Fruit fly (Drosophila melanogaster) whole organism, adult: Measurements from ENCODE around the gene CG17601.

Experiments
- CG11617 ChIP-seq: fragments of 200-800 bp; sonication (Bioruptor generic); optimal IDR thresholded peaks from 2 replicates; lab custom pipeline; 2017; ENCODE audit warnings: mild to moderate bottlenecking, missing biosample characterization, missing genetic modification reagents, missing genetic modification characterization
- CG12768 ChIP-seq: fragments of 200-800 bp; sonication (Bioruptor generic); optimal IDR thresholded peaks from 2 replicates; lab custom pipeline; 2017; ENCODE audit warnings: missing biosample characterization, missing genetic modification characterization, mild to moderate bottlenecking, moderate library complexity, missing genetic modification reagents
- CG14711 ChIP-seq: fragments of 200-800 bp; sonication (Bioruptor generic); optimal IDR thresholded peaks from 2 replicates; lab custom pipeline; 2018; ENCODE audit warnings: missing biosample characterization, mild to moderate bottlenecking, missing genetic modification characterization, moderate library complexity
- CG1620 ChIP-seq: fragments of 200-800 bp; sonication (Bioruptor generic); optimal IDR thresholded peaks from 2 replicates; lab custom pipeline; 2016; ENCODE audit warnings: missing biosample characterization, missing genetic modification characterization
- CG33017 ChIP-seq: fragments of 200-800 bp; sonication (Bioruptor generic); optimal IDR thresholded peaks from 2 replicates; lab custom pipeline; 2018; ENCODE audit warnings: missing biosample characterization, mild to moderate bottlenecking, missing genetic modification characterization, moderate library complexity
- CG5204 ChIP-seq: fragments of 200-800 bp; sonication (Bioruptor generic); optimal IDR thresholded peaks from 2 replicates; lab custom pipeline; 2016; ENCODE audit warnings: missing biosample characterization, missing genetic modification characterization
- CG7045 ChIP-seq: fragments of 200-800 bp; sonication (Bioruptor generic); optimal IDR thresholded peaks from 2 replicates; lab custom pipeline; 2017; ENCODE audit warnings: missing biosample characterization, mild to moderate bottlenecking, missing genetic modification characterization
- CG7101 ChIP-seq: fragments of 200-800 bp; sonication (Bioruptor generic); optimal IDR thresholded peaks from 2 replicates; lab custom pipeline; 2018; ENCODE audit warnings: missing biosample characterization, mild to moderate bottlenecking, missing genetic modification characterization, moderate library complexity
- Clk ChIP-seq: fragments of 200-800 bp; sonication (Bioruptor generic); optimal IDR thresholded peaks from 2 replicates; lab custom pipeline; 2017; ENCODE audit warnings: missing biosample characterization, missing genetic modification characterization
- Crg-1 ChIP-seq: fragments of 200-800 bp; sonication (Bioruptor generic); optimal IDR thresholded peaks from 2 replicates; lab custom pipeline; 2016; ENCODE audit warnings: missing biosample characterization, missing genetic modification characterization
- Hr96 ChIP-seq: fragments of 200-800 bp; sonication (Bioruptor generic); optimal IDR thresholded peaks from 2 replicates; lab custom pipeline; 2016; ENCODE audit warnings: missing biosample characterization, missing genetic modification characterization
- Mnt ChIP-seq: fragments of 200-800 bp; sonication (Bioruptor generic); optimal IDR thresholded peaks from 2 replicates; lab custom pipeline; 2016; ENCODE audit warnings: missing biosample characterization, mild to moderate bottlenecking, missing genetic modification characterization
- bab1 ChIP-seq: fragments of 200-800 bp; sonication (Bioruptor generic); optimal IDR thresholded peaks from 3 replicates; lab custom pipeline; 2019; ENCODE audit warnings: missing biosample characterization, mild to moderate bottlenecking, missing genetic modification characterization, moderate library complexity
- cic ChIP-seq: fragments of 200-800 bp; sonication (Bioruptor generic); optimal IDR thresholded peaks from 2 replicates; lab custom pipeline; 2017; ENCODE audit warnings: missing biosample characterization, mild to moderate bottlenecking, missing genetic modification characterization, moderate library complexity
- cnc ChIP-seq, 2 experiments: fragments of >200 bp; optimal IDR thresholded peaks; 2 replicates each; lab custom pipeline; 2017
- kay ChIP-seq: fragments of 200-800 bp; sonication (Bioruptor generic); peaks from one replicate; lab custom pipeline; 2016; ENCODE audit warnings: missing biosample characterization, missing genetic modification characterization, borderline replicate concordance
- ovo ChIP-seq: fragments of 200-800 bp; sonication (Bioruptor generic); optimal IDR thresholded peaks from 2 replicates; lab custom pipeline; 2016; ENCODE audit warnings: missing biosample characterization, missing genetic modification characterization
- pad ChIP-seq: fragments of 200-800 bp; sonication (Bioruptor generic); optimal IDR thresholded peaks from 3 replicates; lab custom pipeline; 2017; ENCODE audit warnings: missing biosample characterization, missing genetic modification characterization, mild to moderate bottlenecking, moderate library complexity, missing genetic modification reagents
- tj ChIP-seq: fragments of 200-800 bp; sonication (Bioruptor generic); optimal IDR thresholded peaks from 3 replicates; lab custom pipeline; 2017; ENCODE audit warnings: missing biosample characterization, mild to moderate bottlenecking, missing genetic modification characterization, moderate library complexity
- toe ChIP-seq: fragments of 200-800 bp; sonication (Bioruptor generic); optimal IDR thresholded peaks from 2 replicates; lab custom pipeline; 2016; ENCODE audit warnings: missing biosample characterization, missing genetic modification characterization

Gene CG17601

DNA sequence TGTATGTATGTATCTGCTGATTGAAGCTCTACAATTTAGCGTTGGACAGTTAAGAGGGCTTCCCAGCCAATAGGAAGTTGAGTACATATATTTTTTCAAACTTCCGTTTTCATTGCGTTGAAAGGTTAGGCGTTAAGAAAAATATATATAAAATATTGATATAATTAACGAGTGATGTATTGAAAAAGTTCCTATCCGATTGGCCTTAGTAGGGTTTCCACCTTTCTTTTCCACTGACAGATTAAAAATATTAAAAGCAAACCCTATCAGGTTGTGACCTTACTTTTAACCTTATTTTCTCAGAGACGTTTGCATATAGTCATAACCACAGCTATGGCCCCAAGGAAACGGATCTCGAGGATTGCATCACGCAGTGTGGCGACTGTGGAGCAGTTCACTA, at the start of gene CG17601:
TSS of gene CG17601 (plus strand) at position 301 of the 400 bp plus-strand sequence.
- TF ChIP-seq CG7045 (GFP tag; lab: Kevin White, UChicago) (no peak), Crg-1 (GFP tag; lab: Kevin White, UChicago) (no peak), cnc (optimal IDR thresholded peaks at IDR 0.05; lab: Kevin White, UChicago) (no peak), cic (no peak), CG14711 (tag; lab: Kevin White, UChicago) (no peak)

dm6 chrX:22499557-22499956, 47.3 kb upstream of the CG17601 start:
- TF ChIP-seq ovo (GFP tag; lab: Kevin White, UChicago), result no peak
- TF ChIP-seq cnc (optimal IDR thresholded peaks at IDR 0.05; lab: Kevin White, UChicago), result no peak
- TF ChIP-seq tj, result no peak
- no peak for TF ChIP-seq cic
- TF ChIP-seq Hr96 (GFP tag; lab: Kevin White, UChicago), result no peak
- TF ChIP-seq CG14711 (tag; lab: Kevin White, UChicago), result no peak
- TF ChIP-seq CG1620 (GFP tag; lab: Kevin White, UChicago), result no peak
- TF ChIP-seq toe (GFP tag; lab: Kevin White, UChicago), result no peak
- TF ChIP-seq Mnt (GFP tag; lab: Kevin White, UChicago), result no peak

DNA sequence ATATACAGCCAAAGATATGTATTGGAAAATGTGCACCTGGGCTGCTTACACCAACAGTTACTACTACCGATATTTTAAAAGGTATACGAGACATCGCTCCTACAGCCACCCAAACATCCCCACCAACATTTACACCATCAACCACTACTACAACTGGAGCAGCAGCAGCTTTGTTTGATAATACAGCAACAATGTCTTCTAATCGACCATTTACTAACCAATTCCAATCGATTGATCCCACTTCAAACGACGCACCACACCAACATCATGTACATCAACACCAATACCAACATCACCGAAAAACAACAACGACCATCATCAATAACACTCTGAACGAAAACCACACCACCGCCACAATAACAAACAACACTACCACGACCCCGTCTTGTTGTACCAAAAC, 44.7 kb upstream of the CG17601 start:
- TF ChIP-seq CG12768 (GFP tag; lab: Kevin White, UChicago) (no peak), cic (no peak), CG7045 (GFP tag; lab: Kevin White, UChicago) (no peak)

- TF ChIP-seq CG11617 (GFP tag; lab: Kevin White, UChicago) (no peak), CG7101 (tag; lab: Kevin White, UChicago) (no peak), Hr96 (GFP tag; lab: Kevin White, UChicago) (no peak), CG1620 (GFP tag; lab: Kevin White, UChicago) (no peak), CG14711 (tag; lab: Kevin White, UChicago) (no peak), CG5204 (GFP tag; lab: Kevin White, UChicago) (no peak), tj (no peak), cic (no peak), CG33017 (tag; lab: Kevin White, UChicago) (no peak), Clk (no peak), ovo (GFP tag; lab: Kevin White, UChicago) (no peak)
Observed at dm6 chrX:22509085-22509484, 37.8 kb upstream of the CG17601 start.

dm6 chrX:22510776-22511175, 36.1 kb upstream of the CG17601 start:
- TF ChIP-seq CG14711 (tag; lab: Kevin White, UChicago) (no peak), Mnt (GFP tag; lab: Kevin White, UChicago) (no peak), CG7101 (tag; lab: Kevin White, UChicago) (no peak), cnc (optimal IDR thresholded peaks at IDR 0.05; lab: Kevin White, UChicago) (no peak), CG5204 (GFP tag; lab: Kevin White, UChicago) (no peak)

- TF ChIP-seq CG5204 (GFP tag; lab: Kevin White, UChicago) (no peak), CG12768 (GFP tag; lab: Kevin White, UChicago) (no peak), Clk (no peak), cic (no peak), ovo (GFP tag; lab: Kevin White, UChicago) (no peak), bab1 (no peak), toe (GFP tag; lab: Kevin White, UChicago) (no peak), CG7101 (tag; lab: Kevin White, UChicago) (no peak), Mnt (GFP tag; lab: Kevin White, UChicago) (no peak), kay (no peak), CG1620 (GFP tag; lab: Kevin White, UChicago) (no peak), CG14711 (tag; lab: Kevin White, UChicago) (no peak), Crg-1 (GFP tag; lab: Kevin White, UChicago) (no peak), pad (no peak), cnc (optimal IDR thresholded peaks at IDR 0.05; lab: Kevin White, UChicago) (no peak), CG33017 (tag; lab: Kevin White, UChicago) (no peak), tj (no peak), CG7045 (GFP tag; lab: Kevin White, UChicago) (no peak), Hr96 (GFP tag; lab: Kevin White, UChicago) (no peak)
Observed at dm6 chrX:22512071-22512470, 34.8 kb upstream of the CG17601 start.

DNA sequence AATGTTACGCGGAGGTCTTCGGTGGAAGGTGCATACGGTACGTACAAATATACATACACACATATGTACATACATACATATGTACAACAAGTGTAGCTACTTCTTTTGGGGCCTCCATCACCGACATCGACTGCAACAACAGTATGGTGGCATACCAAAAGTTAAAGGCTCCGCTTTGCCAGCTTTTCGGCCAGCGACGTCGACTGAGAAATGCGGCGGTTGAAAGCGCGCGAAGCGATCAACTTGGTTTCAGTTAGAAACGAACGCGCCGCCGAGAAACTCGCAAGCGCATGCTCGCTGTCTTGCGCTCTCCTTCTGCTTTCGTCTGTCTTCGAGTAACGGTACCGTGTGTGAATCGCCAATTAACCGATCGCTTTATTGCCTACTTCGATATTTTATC, 31.9 kb upstream of the CG17601 start, which contains the start of gene CG17600:
TSS of gene CG17600 (plus strand) at position 250 of the 400 bp plus-strand sequence.
- TF ChIP-seq bab1 (no peak), tj (no peak), CG33017 (tag; lab: Kevin White, UChicago) (no peak), ovo (GFP tag; lab: Kevin White, UChicago) (peak; percentile 75), pad (peak; percentile 38), CG12768 (GFP tag; lab: Kevin White, UChicago) (no peak), Hr96 (GFP tag; lab: Kevin White, UChicago) (no peak), CG11617 (GFP tag; lab: Kevin White, UChicago) (no peak), toe (GFP tag; lab: Kevin White, UChicago) (no peak)
